Fruit fly (Drosophila melanogaster) whole organism, embryonic: ENCODE data around the gene trbd.

Experiments
- Antp ChIP-seq: fragments of 200-800 bp; sonication (Bioruptor generic); optimal IDR thresholded peaks from 3 replicates; lab custom pipeline; 2016; ENCODE audit warnings: missing biosample characterization, missing genetic modification characterization
- Atf6 ChIP-seq: fragments of 200-800 bp; sonication (Bioruptor generic); IDR thresholded peaks from 2 replicates; pipeline ENCODE4 v1.3.6; 2022; ENCODE audit warnings: missing biosample characterization, missing genetic modification characterization
- Bgb ChIP-seq: fragments of 200-800 bp; sonication (Bioruptor generic); IDR thresholded peaks from 2 replicates; pipeline ENCODE4 v1.3.6; 2022; ENCODE audit warnings: missing biosample characterization, missing genetic modification characterization; ENCODE audit not compliant: partially characterized antibody
- CG14710 ChIP-seq: fragments of 200-800 bp; sonication (Bioruptor generic); optimal IDR thresholded peaks from 3 replicates; lab custom pipeline; 2019; ENCODE audit warnings: missing biosample characterization, mild to moderate bottlenecking, missing genetic modification characterization, moderate library complexity
- CG14860 ChIP-seq: fragments of 200-800 bp; sonication (Bioruptor generic); IDR thresholded peaks from 3 replicates; pipeline ENCODE4 v1.3.6; 2022; ENCODE audit warnings: missing biosample characterization, missing genetic modification characterization; ENCODE audit not compliant: partially characterized antibody
- CG16813 ChIP-seq: fragments of 200-800 bp; sonication (Bioruptor generic); IDR thresholded peaks from 3 replicates; pipeline ENCODE4 v1.3.6; 2022; ENCODE audit warnings: missing biosample characterization, missing genetic modification characterization; ENCODE audit not compliant: partially characterized antibody
- CG1832 ChIP-seq: fragments of 200-800 bp; sonication (Bioruptor generic); optimal IDR thresholded peaks from 2 replicates; lab custom pipeline; 2017; ENCODE audit warnings: missing biosample characterization, mild to moderate bottlenecking, missing genetic modification characterization, inconsistent platforms
- CG34224 ChIP-seq: fragments of 200-800 bp; sonication (Bioruptor generic); IDR thresholded peaks from 3 replicates; pipeline ENCODE4 v1.3.6; 2022; ENCODE audit warnings: missing biosample characterization, missing genetic modification characterization; ENCODE audit not compliant: partially characterized antibody
- CG3995 ChIP-seq: fragments of 200-800 bp; sonication (Bioruptor generic); optimal IDR thresholded peaks from 3 replicates; lab custom pipeline; 2016; ENCODE audit warnings: missing biosample characterization, missing genetic modification characterization
- CG4360 ChIP-seq: fragments of 200-800 bp; sonication (Bioruptor generic); IDR thresholded peaks from 2 replicates; pipeline ENCODE4 v1.3.6; 2022; ENCODE audit warnings: missing biosample characterization, missing genetic modification characterization
- CG6854 ChIP-seq: fragments of 200-800 bp; sonication (Bioruptor generic); optimal IDR thresholded peaks from 3 replicates; lab custom pipeline; 2017; ENCODE audit warnings: missing biosample characterization, mild to moderate bottlenecking, missing genetic modification characterization
- CG7271 ChIP-seq: fragments of 200-800 bp; sonication (Bioruptor generic); optimal IDR thresholded peaks from 2 replicates; lab custom pipeline; 2018; ENCODE audit warnings: missing biosample characterization, mild to moderate bottlenecking, missing genetic modification characterization, moderate library complexity
- Dll ChIP-seq: fragments of 200-800 bp; sonication (Bioruptor generic); IDR thresholded peaks from 4 replicates; pipeline ENCODE4 v1.3.6; 2022; ENCODE audit warnings: missing biosample characterization, missing genetic modification characterization; ENCODE audit not compliant: partially characterized antibody
- Doc3 ChIP-seq: fragments of 200-800 bp; sonication (Bioruptor generic); IDR thresholded peaks from 3 replicates; pipeline ENCODE4 v1.3.6; 2022; ENCODE audit warnings: missing biosample characterization, missing genetic modification characterization; ENCODE audit not compliant: partially characterized antibody
- Dref ChIP-seq: fragments of 200-800 bp; sonication (Bioruptor generic); IDR thresholded peaks from 2 replicates; pipeline ENCODE4 v1.3.6; 2022; ENCODE audit warnings: missing biosample characterization, missing genetic modification characterization
- E2f2 ChIP-seq: fragments of 200-800 bp; sonication (Bioruptor generic); IDR thresholded peaks from 2 replicates; pipeline ENCODE4 v1.3.6; 2022; ENCODE audit warnings: missing biosample characterization, missing genetic modification characterization
- Gsc ChIP-seq: fragments of 200-800 bp; sonication (Bioruptor generic); IDR thresholded peaks from 2 replicates; pipeline ENCODE4 v1.3.6; 2022; ENCODE audit warnings: missing biosample characterization, missing genetic modification characterization
- Gug ChIP-seq: fragments of 200-800 bp; sonication (Bioruptor generic); IDR thresholded peaks from 4 replicates; pipeline ENCODE4 v1.3.6; 2022; ENCODE audit warnings: missing biosample characterization, missing genetic modification characterization
- MBD-R2 ChIP-seq: fragments of 200-800 bp; sonication (Bioruptor generic); IDR thresholded peaks from 2 replicates; pipeline ENCODE4 v1.3.6; 2022; ENCODE audit warnings: missing biosample characterization, missing genetic modification characterization
- Mes4 ChIP-seq: fragments of 200-800 bp; sonication (Bioruptor generic); optimal IDR thresholded peaks from 2 replicates; lab custom pipeline; 2016; ENCODE audit warnings: missing biosample characterization, missing genetic modification characterization
- Myb ChIP-seq: fragments of 200-800 bp; sonication (Bioruptor generic); optimal IDR thresholded peaks from 2 replicates; lab custom pipeline; 2016; ENCODE audit warnings: missing biosample characterization, missing genetic modification characterization
- NFAT ChIP-seq: fragments of 200-800 bp; sonication (Bioruptor generic); IDR thresholded peaks from 2 replicates; pipeline ENCODE4 v1.3.6; 2022; ENCODE audit warnings: missing biosample characterization, missing genetic modification characterization
- Scr ChIP-seq: fragments of 200-800 bp; sonication (Bioruptor generic); IDR thresholded peaks from 2 replicates; pipeline ENCODE4 v1.3.6; 2022; ENCODE audit warnings: missing biosample characterization, missing genetic modification characterization; ENCODE audit not compliant: partially characterized antibody
- Sin3A ChIP-seq: fragments of >200 bp; optimal IDR thresholded peaks from 2 replicates; lab custom pipeline; 2018
- Sry-δ ChIP-seq: fragments of 200-800 bp; sonication (Bioruptor generic); optimal IDR thresholded peaks from 2 replicates; lab custom pipeline; 2016; ENCODE audit warnings: missing biosample characterization, missing genetic modification characterization
- Xrp1 ChIP-seq: fragments of 200-800 bp; sonication (Bioruptor generic); IDR thresholded peaks from 2 replicates; pipeline ENCODE4 v1.3.6; 2022; ENCODE audit warnings: missing biosample characterization, missing genetic modification characterization
- amos ChIP-seq: fragments of 200-800 bp; sonication (Bioruptor generic); IDR thresholded peaks from 2 replicates; pipeline ENCODE4 v1.3.6; 2022; ENCODE audit warnings: missing biosample characterization, missing genetic modification characterization; ENCODE audit not compliant: partially characterized antibody
- bbx ChIP-seq: fragments of 200-800 bp; sonication (Bioruptor generic); IDR thresholded peaks from 2 replicates; pipeline ENCODE4 v1.3.6; 2022; ENCODE audit warnings: missing biosample characterization, missing genetic modification characterization; ENCODE audit not compliant: partially characterized antibody
- chinmo ChIP-seq: fragments of 200-800 bp; sonication (Bioruptor generic); IDR thresholded peaks from 4 replicates; pipeline ENCODE4 v1.3.6; 2022; ENCODE audit warnings: missing biosample characterization, missing genetic modification characterization; ENCODE audit not compliant: partially characterized antibody
- ci ChIP-seq: fragments of 200-800 bp; sonication (Bioruptor generic); IDR thresholded peaks from 3 replicates; pipeline ENCODE4 v1.3.6; 2022; ENCODE audit warnings: missing biosample characterization, missing genetic modification characterization
- crp ChIP-seq, 2 experiments: fragments of 200-800 bp; sonication (Bioruptor generic); optimal IDR thresholded peaks; 2 replicates in 1 of 2; 3 replicates in 1 of 2; lab custom pipeline; 2017; ENCODE audit warnings: missing biosample characterization in 2 of 2, missing genetic modification characterization in 2 of 2, mild to moderate bottlenecking in 1 of 2, moderate library complexity in 1 of 2
- ewg ChIP-seq: fragments of 200-800 bp; sonication (Bioruptor generic); optimal IDR thresholded peaks from 3 replicates; lab custom pipeline; 2017; ENCODE audit warnings: mild to moderate bottlenecking, missing biosample characterization, missing genetic modification reagents, missing genetic modification characterization
- hbn ChIP-seq: fragments of 200-800 bp; sonication (Bioruptor generic); IDR thresholded peaks from 2 replicates; pipeline ENCODE4 v1.3.6; 2022; ENCODE audit warnings: missing biosample characterization, missing genetic modification characterization; ENCODE audit not compliant: partially characterized antibody
- kah ChIP-seq: fragments of 200-800 bp; sonication (Bioruptor generic); optimal IDR thresholded peaks from 2 replicates; lab custom pipeline; 2018; ENCODE audit warnings: missing biosample characterization, mild to moderate bottlenecking, missing genetic modification characterization
- ken ChIP-seq: fragments of 200-800 bp; sonication (Bioruptor generic); IDR thresholded peaks from 3 replicates; pipeline ENCODE4 v1.3.6; 2022; ENCODE audit warnings: missing biosample characterization, missing genetic modification characterization
- knrl ChIP-seq: fragments of 200-800 bp; sonication (Bioruptor generic); IDR thresholded peaks from 3 replicates; pipeline ENCODE4 v1.3.6; 2022; ENCODE audit warnings: missing biosample characterization, missing genetic modification characterization; ENCODE audit not compliant: partially characterized antibody
- nmo ChIP-seq: fragments of 200-800 bp; sonication (Bioruptor generic); optimal IDR thresholded peaks from 2 replicates; lab custom pipeline; 2018; ENCODE audit warnings: missing biosample characterization, mild to moderate bottlenecking, missing genetic modification characterization, moderate library complexity
- phol ChIP-seq: fragments of 200-800 bp; sonication (Bioruptor generic); optimal IDR thresholded peaks from 3 replicates; lab custom pipeline; 2018; ENCODE audit warnings: missing biosample characterization, mild to moderate bottlenecking, missing genetic modification characterization, moderate library complexity
- pzg ChIP-seq: fragments of 200-800 bp; sonication (Bioruptor generic); optimal IDR thresholded peaks from 3 replicates; lab custom pipeline; 2018; ENCODE audit warnings: missing biosample characterization, mild to moderate bottlenecking, missing genetic modification characterization, moderate library complexity
- scrt ChIP-seq: fragments of 200-800 bp; sonication (Bioruptor generic); optimal IDR thresholded peaks from 2 replicates; lab custom pipeline; 2018; ENCODE audit warnings: missing biosample characterization, mild to moderate bottlenecking, missing genetic modification characterization, moderate library complexity
- stwl ChIP-seq: fragments of 200-800 bp; sonication (Bioruptor generic); optimal IDR thresholded peaks from 3 replicates; lab custom pipeline; 2018; ENCODE audit warnings: missing biosample characterization, mild to moderate bottlenecking, missing genetic modification characterization, moderate library complexity
- toy ChIP-seq: fragments of 200-800 bp; sonication (Bioruptor generic); IDR thresholded peaks from 2 replicates; pipeline ENCODE4 v1.3.6; 2022; ENCODE audit warnings: missing biosample characterization, missing genetic modification characterization
- unc-4 ChIP-seq: fragments of 200-800 bp; sonication (Bioruptor generic); IDR thresholded peaks from 2 replicates; pipeline ENCODE4 v1.3.6; 2022; ENCODE audit warnings: missing biosample characterization, missing genetic modification characterization; ENCODE audit not compliant: partially characterized antibody
- zen2 ChIP-seq: fragments of 200-800 bp; sonication (Bioruptor generic); IDR thresholded peaks from 3 replicates; pipeline ENCODE4 v1.3.6; 2022; ENCODE audit warnings: missing biosample characterization, missing genetic modification characterization; ENCODE audit not compliant: partially characterized antibody

trbd gene

DNA sequence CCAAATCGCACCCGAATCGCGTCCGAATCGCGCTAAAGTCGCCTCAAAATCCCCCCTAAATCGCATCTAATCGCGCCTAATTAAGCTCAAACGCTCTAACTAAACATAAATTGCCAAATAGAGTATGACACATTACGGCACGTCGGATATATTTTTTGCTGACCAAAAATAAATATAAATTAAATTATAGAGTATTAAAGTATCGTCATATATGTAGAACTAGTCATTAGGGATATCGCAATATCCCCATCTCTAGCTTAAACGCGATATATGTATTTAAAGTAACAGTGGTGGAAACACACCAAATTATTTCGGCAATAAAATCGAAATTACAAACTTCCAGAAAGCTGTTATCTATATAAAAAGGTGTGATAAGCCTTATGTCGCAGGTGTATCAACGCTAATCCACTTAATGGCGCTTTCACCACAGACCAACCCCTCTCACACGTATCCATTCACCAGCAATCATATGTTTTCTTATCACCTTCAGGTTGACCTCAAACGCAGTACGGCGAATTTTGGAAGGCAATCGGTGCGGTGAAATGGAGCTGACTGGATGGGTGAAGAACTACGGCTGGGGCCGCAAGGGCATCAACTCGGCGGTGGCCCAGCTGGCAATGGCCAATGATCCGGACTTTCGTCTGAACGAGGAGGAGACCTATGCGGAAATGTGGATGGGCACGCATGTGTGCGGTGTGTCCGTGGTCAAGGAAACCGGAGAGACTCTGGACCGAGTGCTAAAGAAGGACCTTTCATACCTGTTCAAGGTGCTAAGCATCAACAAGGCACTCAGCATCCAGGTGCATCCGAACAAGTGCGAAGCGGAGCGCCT lies 48.7 kb upstream of the trbd start, which contains the start of gene Mpi (continued):
- TF ChIP-seq chinmo (GFP tag; lab: Robert Waterston, UW): 0 out of 4 replicates have a peak, but pooled peaks have one; percentile 32
- 0 out of 2 replicates have a peak, but pooled peaks have one; percentile 10 for TF ChIP-seq NFAT (GFP tag; lab: Robert Waterston, UW)
- TF ChIP-seq Antp (GFP tag; lab: Kevin White, UChicago): no peak
- TF ChIP-seq Gsc: no peak
- no peak for TF ChIP-seq Sin3A (lab: Kevin White, UChicago)
- peak; percentile 62 for TF ChIP-seq Dref (GFP tag; lab: Robert Waterston, UW)
- TF ChIP-seq CG1832: no peak
- peak; percentile 8 for TF ChIP-seq CG6854 (GFP tag; lab: Kevin White, UChicago)
- peak; percentile 52; the same call in 1 of the 2 replicates for TF ChIP-seq amos (GFP tag; lab: Robert Waterston, UW)
- peak; percentile 49; the same call in 1 of the 2 replicates for TF ChIP-seq Xrp1 (GFP tag; lab: Robert Waterston, UW)
- no peak for TF ChIP-seq ewg (GFP tag; lab: Kevin White, UChicago)
- peak; percentile 54 for TF ChIP-seq pzg (GFP tag; lab: Kevin White, UChicago)
- TF ChIP-seq Atf6 (GFP tag; lab: Robert Waterston, UW): peak; percentile 29
- no peak for TF ChIP-seq Myb (GFP tag; lab: Kevin White, UChicago)

DNA sequence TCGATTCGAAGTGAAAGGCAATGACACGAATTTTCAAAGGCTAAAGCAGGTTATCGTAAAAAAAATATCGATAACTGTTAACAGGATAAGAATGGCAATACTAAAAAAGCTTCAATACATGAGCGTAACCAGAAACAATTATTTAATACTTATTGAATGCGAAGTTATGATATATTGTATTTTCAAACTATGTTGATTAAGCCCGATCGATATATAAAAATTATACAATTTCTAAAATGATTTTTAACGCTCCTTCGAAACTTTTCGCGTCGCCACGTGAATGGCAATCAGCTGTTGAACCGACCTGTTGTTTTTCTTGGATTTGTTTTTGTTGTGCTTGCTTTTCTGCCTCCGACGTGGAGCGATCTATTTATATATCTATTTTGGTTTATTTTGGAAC lies 45.4 kb upstream of the trbd start, which contains the start of the genes Alg12 and Rpt3R:
Alg12 (plus strand) TSS at position 305 of the 400 bp plus-strand sequence.
Rpt3R (minus strand) TSS at position 324 of the 400 bp plus-strand sequence.
- TF ChIP-seq toy (GFP tag; lab: Robert Waterston, UW): no peak
- TF ChIP-seq ci (GFP tag; lab: Robert Waterston, UW): no peak
- TF ChIP-seq Doc3 (GFP tag; lab: Robert Waterston, UW): peak; percentile 70
- peak; percentile 5 for TF ChIP-seq nmo (GFP tag; lab: Kevin White, UChicago)
- peak; percentile 27; the same call in 1 of the 2 replicates for TF ChIP-seq CG4360
- peak; percentile 41; the same call in 1 of the 2 replicates for TF ChIP-seq amos (GFP tag; lab: Robert Waterston, UW)
- peak; percentile 28 to 90 for TF ChIP-seq crp (GFP tag; optimal IDR thresholded peaks at IDR 0.05; lab: Kevin White, UChicago)
- TF ChIP-seq E2f2 (GFP tag; lab: Robert Waterston, UW): peak; percentile 70
- peak; percentile 94 for TF ChIP-seq kah (GFP tag; lab: Kevin White, UChicago)
- peak; percentile 35; the same call in 1 of the 2 replicates for TF ChIP-seq Bgb
- TF ChIP-seq Mes4: no peak
- TF ChIP-seq Sry-δ: peak; percentile 40
- TF ChIP-seq unc-4: peak; percentile 62
- peak; percentile 70 for TF ChIP-seq CG34224
- peak; percentile 22 for TF ChIP-seq Sin3A (lab: Kevin White, UChicago)
- peak; percentile 95 for TF ChIP-seq scrt (GFP tag; lab: Kevin White, UChicago)
- TF ChIP-seq CG16813: peak; percentile 48; the same call in 2 of the 3 replicates
- peak; percentile 15 for TF ChIP-seq phol
- no peak for TF ChIP-seq Gug (GFP tag; lab: Robert Waterston, UW)
- peak; percentile 37; the same call in 1 of the 2 replicates for TF ChIP-seq bbx (GFP tag; lab: Robert Waterston, UW)
- peak; percentile 72 for TF ChIP-seq MBD-R2 (GFP tag; lab: Robert Waterston, UW)
- TF ChIP-seq knrl (GFP tag; lab: Robert Waterston, UW): peak; percentile 32; the same call in 1 of the 3 replicates
- no peak for TF ChIP-seq ken
- TF ChIP-seq Dll (GFP tag; lab: Robert Waterston, UW): peak; percentile 81
- peak; percentile 32 for TF ChIP-seq CG3995 (GFP tag; lab: Kevin White, UChicago)
- peak; percentile 29 for TF ChIP-seq stwl (tag; lab: Kevin White, UChicago)
- 0 out of 3 replicates have a peak, but pooled peaks have one; percentile 30 for TF ChIP-seq CG14860 (GFP tag; lab: Robert Waterston, UW)
- TF ChIP-seq CG14710: peak; percentile 39
- peak; percentile 67 for TF ChIP-seq Scr (GFP tag; lab: Robert Waterston, UW)
- no peak for TF ChIP-seq CG7271 (tag; lab: Kevin White, UChicago)
- TF ChIP-seq Dref (GFP tag; lab: Robert Waterston, UW): peak; percentile 58
- peak; percentile 8; the same call in 1 of the 3 replicates for TF ChIP-seq zen2
- TF ChIP-seq hbn: peak; percentile 62; the same call in 1 of the 2 replicates
